Fruit fly (Drosophila melanogaster): ENCODE data around the gene Qtzl.

Qtzl gene

dm6 chr2L:11970853-11971397, 24.6 kb upstream of the Qtzl start (continued):
- TF ChIP-seq CG17186 (GFP tag; optimal IDR thresholded peaks at IDR 0.05): no peak
- 0 out of 3 replicates have a peak, but pooled peaks have one; percentile 11 for TF ChIP-seq ken (GFP tag; IDR thresholded peaks at IDR 0.05)
- TF ChIP-seq Dbx (GFP tag; IDR thresholded peaks at IDR 0.05): peak; percentile 54; the same call in 1 of the 3 replicates
- TF ChIP-seq CG3838 (GFP tag; optimal IDR thresholded peaks at IDR 0.05): no peak
- TF ChIP-seq Neu2 (GFP tag; optimal IDR thresholded peaks at IDR 0.05; ENCODE audit: borderline replicate concordance): no peak
- TF ChIP-seq CG10654 (GFP tag; optimal IDR thresholded peaks at IDR 0.05): no peak
- peak; percentile 25; the same call in 1 of the 2 replicates for TF ChIP-seq Adf1 (GFP tag; IDR thresholded peaks at IDR 0.05)
- TF ChIP-seq maf-S (GFP tag; optimal IDR thresholded peaks at IDR 0.05): no peak
- TF ChIP-seq ci (GFP tag; IDR thresholded peaks at IDR 0.05): peak; percentile 77; the same call in 2 of the 3 replicates
- TF ChIP-seq CG30431 (GFP tag; optimal IDR thresholded peaks at IDR 0.05): no peak
- peak; percentile 9 for TF ChIP-seq CG1603 (tag; optimal IDR thresholded peaks at IDR 0.05)
- TF ChIP-seq CG9609 (GFP tag; optimal IDR thresholded peaks at IDR 0.05): no peak
- no peak for TF ChIP-seq sc (optimal IDR thresholded peaks at IDR 0.05)
- TF ChIP-seq sc (GFP tag; optimal IDR thresholded peaks at IDR 0.05): peak; percentile 19
- TF ChIP-seq nerfin-2 (GFP tag; IDR thresholded peaks at IDR 0.05; ENCODE audit: partially characterized antibody): no peak
- peak; percentile 53 for TF ChIP-seq Rfx (GFP tag; IDR thresholded peaks at IDR 0.05)
- peak; percentile 23 for TF ChIP-seq CG12071 (GFP tag; optimal IDR thresholded peaks at IDR 0.05)
- no peak for TF ChIP-seq cas (GFP tag; IDR thresholded peaks at IDR 0.05)
- TF ChIP-seq Usf (GFP tag; optimal IDR thresholded peaks at IDR 0.05): no peak
- no peak for TF ChIP-seq ro (GFP tag; IDR thresholded peaks at IDR 0.05)
- peak; percentile 34 for TF ChIP-seq CG2712 (tag; optimal IDR thresholded peaks at IDR 0.05)
- 0 out of 2 replicates have a peak, but pooled peaks have one; percentile 18 for TF ChIP-seq Drgx (GFP tag; IDR thresholded peaks at IDR 0.05)
- peak; percentile 17 for TF ChIP-seq Meics (GFP tag; optimal IDR thresholded peaks at IDR 0.05)
- no peak for TF ChIP-seq CG6689 (GFP tag; IDR thresholded peaks at IDR 0.05)
- 0 out of 3 replicates have a peak, but pooled peaks have one; percentile 40 for TF ChIP-seq ase (GFP tag; IDR thresholded peaks at IDR 0.05)
- TF ChIP-seq slou (GFP tag; optimal IDR thresholded peaks at IDR 0.05): no peak
- no peak for TF ChIP-seq gt (GFP tag; IDR thresholded peaks at IDR 0.05)
- TF ChIP-seq tup (GFP tag; optimal IDR thresholded peaks at IDR 0.05): no peak
- peak; percentile 17 for TF ChIP-seq schlank (tag; optimal IDR thresholded peaks at IDR 0.05)
- TF ChIP-seq CG14014 (GFP tag; IDR thresholded peaks at IDR 0.05): peak; percentile 39; the same call in 1 of the 2 replicates
- TF ChIP-seq Nf-YC (tag; optimal IDR thresholded peaks at IDR 0.05): peak; percentile 73
- TF ChIP-seq gsb-n (tag; optimal IDR thresholded peaks at IDR 0.05): peak; percentile 21
- no peak for TF ChIP-seq CG14965 (GFP tag; optimal IDR thresholded peaks at IDR 0.05; ENCODE audit: borderline replicate concordance)
- TF ChIP-seq CG10267 (tag; optimal IDR thresholded peaks at IDR 0.05): no peak
- TF ChIP-seq nom (GFP tag; optimal IDR thresholded peaks at IDR 0.05): peak; percentile 27
- no peak for TF ChIP-seq CG12219 (GFP tag; optimal IDR thresholded peaks at IDR 0.05)
- TF ChIP-seq CG34422 (GFP tag; IDR thresholded peaks at IDR 0.05): peak; percentile 44; the same call in 1 of the 3 replicates
- no peak for TF ChIP-seq BtbVII (GFP tag; optimal IDR thresholded peaks at IDR 0.05)
- TF ChIP-seq CG7556 (GFP tag; optimal IDR thresholded peaks at IDR 0.05): no peak
- peak; percentile 56; the same call in 1 of the 2 replicates for TF ChIP-seq vvl (GFP tag; IDR thresholded peaks at IDR 0.05)
- TF ChIP-seq hbn (GFP tag; IDR thresholded peaks at IDR 0.05; ENCODE audit: partially characterized antibody): no peak
- no peak for TF ChIP-seq Dek (tag; optimal IDR thresholded peaks at IDR 0.05)
- TF ChIP-seq CG18764 (GFP tag; optimal IDR thresholded peaks at IDR 0.05): no peak
- peak; percentile 23 for TF ChIP-seq CG7786 (GFP tag; optimal IDR thresholded peaks at IDR 0.05)
- TF ChIP-seq gcm (GFP tag; optimal IDR thresholded peaks at IDR 0.05): no peak
- TF ChIP-seq D19A (tag; optimal IDR thresholded peaks at IDR 0.05): no peak
- TF ChIP-seq bowl (GFP tag; IDR thresholded peaks at IDR 0.05): no peak; the same call in 1 of the 2 replicates
- no peak for TF ChIP-seq CG16779 (GFP tag; IDR thresholded peaks at IDR 0.05)
- TF ChIP-seq grau (tag; optimal IDR thresholded peaks at IDR 0.05): peak; percentile 76
- TF ChIP-seq GATAe (GFP tag; conservative IDR thresholded peaks at IDR 0.05): peak; percentile 54; the same call in 1 of the 2 replicates
- TF ChIP-seq CG7987 (GFP tag; optimal IDR thresholded peaks at IDR 0.05): no peak

Data from whole organism, embryonic.